Fruit fly (Drosophila melanogaster) whole organism, embryonic: Measurements from ENCODE around the gene wg.

ENCODE experiments used
- ATbp ChIP-seq: fragments of 200-800 bp; sonication (Bioruptor generic); optimal IDR thresholded peaks from 2 replicates; lab custom pipeline; 2017; ENCODE audit warnings: missing biosample characterization, mild to moderate bottlenecking, missing genetic modification characterization, missing genetic modification reagents
- Atf6 ChIP-seq: fragments of 200-800 bp; sonication (Bioruptor generic); IDR thresholded peaks from 2 replicates; pipeline ENCODE4 v1.3.6; 2022; ENCODE audit warnings: missing biosample characterization, missing genetic modification characterization
- BtbVII ChIP-seq: fragments of 200-800 bp; sonication (Bioruptor generic); optimal IDR thresholded peaks from 3 replicates; lab custom pipeline; 2017; ENCODE audit warnings: missing biosample characterization, mild to moderate bottlenecking, missing genetic modification characterization
- CG10321 ChIP-seq: fragments of 200-800 bp; sonication (Bioruptor generic); IDR thresholded peaks from 2 replicates; pipeline ENCODE4 v1.3.6; 2022; ENCODE audit warnings: missing biosample characterization, missing genetic modification characterization
- CG10979 ChIP-seq: fragments of 200-800 bp; sonication (Bioruptor generic); optimal IDR thresholded peaks from 2 replicates; lab custom pipeline; 2018; ENCODE audit warnings: missing biosample characterization, mild to moderate bottlenecking, missing genetic modification characterization, moderate library complexity
- CG11504 ChIP-seq: fragments of 200-800 bp; sonication (Bioruptor generic); optimal IDR thresholded peaks from 3 replicates; lab custom pipeline; 2019; ENCODE audit warnings: missing biosample characterization, mild to moderate bottlenecking, missing genetic modification characterization, moderate library complexity
- CG12744 ChIP-seq: fragments of 200-800 bp; sonication (Bioruptor generic); optimal IDR thresholded peaks from 2 replicates; lab custom pipeline; 2016; ENCODE audit warnings: missing biosample characterization, missing genetic modification characterization
- CG13123 ChIP-seq: fragments of 200-800 bp; sonication (Bioruptor generic); optimal IDR thresholded peaks from 2 replicates; lab custom pipeline; 2016; ENCODE audit warnings: missing biosample characterization, missing genetic modification characterization
- CG15479 ChIP-seq: fragments of 200-800 bp; sonication (Bioruptor generic); optimal IDR thresholded peaks from 3 replicates; lab custom pipeline; 2019; ENCODE audit warnings: missing biosample characterization, mild to moderate bottlenecking, missing genetic modification characterization, moderate library complexity
- CG1647 ChIP-seq: fragments of 200-800 bp; sonication (Bioruptor generic); optimal IDR thresholded peaks from 3 replicates; lab custom pipeline; 2016; ENCODE audit warnings: missing biosample characterization, missing genetic modification characterization
- CG2678 ChIP-seq: fragments of 200-800 bp; sonication (Bioruptor generic); optimal IDR thresholded peaks from 3 replicates; lab custom pipeline; 2019; ENCODE audit warnings: missing biosample characterization, mild to moderate bottlenecking, missing genetic modification characterization, moderate library complexity
- CG30403 ChIP-seq: fragments of 200-800 bp; sonication (Bioruptor generic); optimal IDR thresholded peaks from 3 replicates; lab custom pipeline; 2016; ENCODE audit warnings: missing biosample characterization, missing genetic modification characterization
- CG3726 ChIP-seq: fragments of 200-800 bp; sonication (Bioruptor generic); IDR thresholded peaks from 3 replicates; pipeline ENCODE4, ENCODE4 v1.3.6; 2022; ENCODE audit warnings: missing biosample characterization, missing genetic modification characterization
- CG4404 ChIP-seq: fragments of 200-800 bp; sonication (Bioruptor generic); IDR thresholded peaks from 2 replicates; pipeline ENCODE4 v1.3.6; 2022; ENCODE audit warnings: missing biosample characterization, missing genetic modification characterization
- CG4707 ChIP-seq: fragments of 200-800 bp; sonication (Bioruptor generic); optimal IDR thresholded peaks from 2 replicates; lab custom pipeline; 2018; ENCODE audit warnings: missing biosample characterization, mild to moderate bottlenecking, missing genetic modification characterization, moderate library complexity
- CG4854 ChIP-seq: fragments of 200-800 bp; sonication (Bioruptor generic); optimal IDR thresholded peaks from 2 replicates; lab custom pipeline; 2016; ENCODE audit warnings: missing biosample characterization, missing genetic modification characterization, inconsistent platforms
- CG5180 ChIP-seq: fragments of 200-800 bp; sonication (Bioruptor generic); optimal IDR thresholded peaks from 3 replicates; lab custom pipeline; 2017; ENCODE audit warnings: missing biosample characterization, missing genetic modification characterization, mild to moderate bottlenecking, moderate library complexity, missing genetic modification reagents
- CG6813 ChIP-seq: fragments of 200-800 bp; sonication (Bioruptor generic); optimal IDR thresholded peaks from 2 replicates; lab custom pipeline; 2017; ENCODE audit warnings: missing biosample characterization, missing genetic modification characterization, mild to moderate bottlenecking, moderate library complexity, missing genetic modification reagents
- CG8290 ChIP-seq, 3 experiments: fragments of 200-800 bp; sonication (Bioruptor generic); optimal IDR thresholded peaks; 2 replicates each; lab custom pipeline; 2016 to 2019; ENCODE audit warnings: missing biosample characterization in 3 of 3, missing genetic modification characterization in 3 of 3, mild to moderate bottlenecking in 2 of 3, moderate library complexity in 1 of 3
- CG8359 ChIP-seq: fragments of 200-800 bp; sonication (Bioruptor generic); optimal IDR thresholded peaks from 2 replicates; lab custom pipeline; 2017; ENCODE audit warnings: missing biosample characterization, mild to moderate bottlenecking, missing genetic modification characterization, borderline replicate concordance
- CG9609 ChIP-seq: fragments of 200-800 bp; sonication (Bioruptor generic); optimal IDR thresholded peaks from 3 replicates; lab custom pipeline; 2016; ENCODE audit warnings: missing biosample characterization, missing genetic modification characterization
- CG9817 ChIP-seq: fragments of 200-800 bp; sonication (Bioruptor generic); optimal IDR thresholded peaks from 2 replicates; lab custom pipeline; 2018; ENCODE audit warnings: missing biosample characterization, mild to moderate bottlenecking, missing genetic modification characterization, moderate library complexity
- Dfd ChIP-seq, 2 experiments: fragments of >200 bp; optimal IDR thresholded peaks; 2 replicates each; lab custom pipeline; 2017; ENCODE audit warnings: missing biosample characterization in 2 of 2, missing genetic modification characterization in 2 of 2
- Dip2 ChIP-seq: fragments of 200-800 bp; sonication (Bioruptor generic); IDR thresholded peaks from 2 replicates; pipeline ENCODE4 v1.3.6; 2022; ENCODE audit warnings: missing biosample characterization, missing genetic modification characterization
- Drgx ChIP-seq: fragments of 200-800 bp; sonication (Bioruptor generic); IDR thresholded peaks from 2 replicates; pipeline ENCODE4 v1.3.6; 2022; ENCODE audit warnings: missing biosample characterization, missing genetic modification characterization
- HLH4C ChIP-seq: fragments of 200-800 bp; sonication (Bioruptor generic); IDR thresholded peaks from 3 replicates; pipeline ENCODE4 v1.3.6; 2022; ENCODE audit warnings: missing biosample characterization, missing genetic modification characterization; ENCODE audit not compliant: partially characterized antibody
- Hand ChIP-seq: fragments of 200-800 bp; sonication (Bioruptor generic); optimal IDR thresholded peaks from 2 replicates; lab custom pipeline; 2017; ENCODE audit warnings: mild to moderate bottlenecking, missing biosample characterization, missing genetic modification reagents, missing genetic modification characterization
- HmgD ChIP-seq: fragments of 200-800 bp; sonication (Bioruptor generic); optimal IDR thresholded peaks from 3 replicates; lab custom pipeline; 2016; ENCODE audit warnings: missing biosample characterization, missing genetic modification characterization
- Meics ChIP-seq: fragments of 200-800 bp; sonication (Bioruptor generic); optimal IDR thresholded peaks from 2 replicates; lab custom pipeline; 2017; ENCODE audit warnings: missing biosample characterization, mild to moderate bottlenecking, missing genetic modification characterization
- Myb ChIP-seq: fragments of 200-800 bp; sonication (Bioruptor generic); optimal IDR thresholded peaks from 2 replicates; lab custom pipeline; 2016; ENCODE audit warnings: missing biosample characterization, missing genetic modification characterization
- Nf-YC ChIP-seq: fragments of 200-800 bp; optimal IDR thresholded peaks from 3 replicates; lab custom pipeline; 2019; ENCODE audit warnings: missing biosample characterization, mild to moderate bottlenecking, missing genetic modification characterization, moderate library complexity
- Oli ChIP-seq: fragments of 200-800 bp; sonication (Bioruptor generic); optimal IDR thresholded peaks from 2 replicates; lab custom pipeline; 2018; ENCODE audit warnings: missing biosample characterization, mild to moderate bottlenecking, missing genetic modification characterization, moderate library complexity
- Rx ChIP-seq: fragments of 200-800 bp; sonication (Bioruptor generic); IDR thresholded peaks from 2 replicates; pipeline ENCODE4 v1.3.6; 2022; ENCODE audit warnings: missing biosample characterization, missing genetic modification characterization
- Sry-β ChIP-seq: fragments of 200-800 bp; sonication (Bioruptor generic); optimal IDR thresholded peaks from 2 replicates; lab custom pipeline; 2018; ENCODE audit warnings: missing biosample characterization, mild to moderate bottlenecking, missing genetic modification characterization, moderate library complexity
- Sry-δ ChIP-seq: fragments of 200-800 bp; sonication (Bioruptor generic); optimal IDR thresholded peaks from 2 replicates; lab custom pipeline; 2016; ENCODE audit warnings: missing biosample characterization, missing genetic modification characterization
- TFAM ChIP-seq: fragments of 200-800 bp; sonication (Bioruptor generic); optimal IDR thresholded peaks from 2 replicates; lab custom pipeline; 2017; ENCODE audit warnings: missing biosample characterization, missing genetic modification characterization, inconsistent platforms
- Usf ChIP-seq: fragments of 200-800 bp; sonication (Bioruptor generic); optimal IDR thresholded peaks from 2 replicates; lab custom pipeline; 2017; ENCODE audit warnings: missing genotype, missing biosample characterization, missing genetic modification characterization
- ato ChIP-seq: fragments of 200-800 bp; sonication (Bioruptor generic); IDR thresholded peaks from 2 replicates; pipeline ENCODE4 v1.3.6; 2022; ENCODE audit warnings: missing biosample characterization, missing genetic modification characterization; ENCODE audit not compliant: partially characterized antibody
- danr ChIP-seq: fragments of 200-800 bp; sonication (Bioruptor generic); IDR thresholded peaks from 2 replicates; pipeline ENCODE4 v1.3.6; 2022; ENCODE audit warnings: missing biosample characterization, missing genetic modification characterization
- grau ChIP-seq: fragments of 200-800 bp; optimal IDR thresholded peaks from 3 replicates; lab custom pipeline; 2019; ENCODE audit warnings: missing biosample characterization, mild to moderate bottlenecking, missing genetic modification characterization, moderate library complexity
- gt ChIP-seq: fragments of 200-800 bp; sonication (Bioruptor generic); IDR thresholded peaks from 2 replicates; pipeline ENCODE4 v1.3.6; 2022; ENCODE audit warnings: missing biosample characterization, missing genetic modification characterization
- hbn ChIP-seq: fragments of 200-800 bp; sonication (Bioruptor generic); IDR thresholded peaks from 2 replicates; pipeline ENCODE4 v1.3.6; 2022; ENCODE audit warnings: missing biosample characterization, missing genetic modification characterization; ENCODE audit not compliant: partially characterized antibody
- mirr ChIP-seq: fragments of 200-800 bp; sonication (Bioruptor generic); optimal IDR thresholded peaks from 3 replicates; lab custom pipeline; 2018; ENCODE audit warnings: missing biosample characterization, mild to moderate bottlenecking, missing genetic modification characterization
- odd ChIP-seq: fragments of 200-800 bp; sonication (Bioruptor generic); optimal IDR thresholded peaks from 2 replicates; lab custom pipeline; 2017; ENCODE audit warnings: missing biosample characterization, mild to moderate bottlenecking, missing genetic modification characterization
- repo ChIP-seq: fragments of 200-800 bp; sonication (Bioruptor generic); optimal IDR thresholded peaks from 2 replicates; lab custom pipeline; 2016; ENCODE audit warnings: missing biosample characterization, missing genetic modification characterization
- salm ChIP-seq: fragments of 200-800 bp; sonication (Bioruptor generic); optimal IDR thresholded peaks from 2 replicates; lab custom pipeline; 2018; ENCODE audit warnings: missing biosample characterization, mild to moderate bottlenecking, missing genetic modification characterization
- sd ChIP-seq: fragments of 200-800 bp; sonication (Bioruptor generic); optimal IDR thresholded peaks from 3 replicates; lab custom pipeline; 2018; ENCODE audit warnings: missing biosample characterization, mild to moderate bottlenecking, missing genetic modification characterization, moderate library complexity
- sqz ChIP-seq: fragments of 200-800 bp; sonication (Bioruptor generic); optimal IDR thresholded peaks from 3 replicates; lab custom pipeline; 2018; ENCODE audit warnings: missing biosample characterization, mild to moderate bottlenecking, missing genetic modification characterization
- twi ChIP-seq: fragments of 200-800 bp; optimal IDR thresholded peaks from 2 replicates; lab custom pipeline; 2019; ENCODE audit warnings: missing biosample characterization, mild to moderate bottlenecking, missing genetic modification characterization, moderate library complexity
- unc-4 ChIP-seq: fragments of 200-800 bp; sonication (Bioruptor generic); IDR thresholded peaks from 2 replicates; pipeline ENCODE4 v1.3.6; 2022; ENCODE audit warnings: missing biosample characterization, missing genetic modification characterization; ENCODE audit not compliant: partially characterized antibody

wg gene

DNA sequence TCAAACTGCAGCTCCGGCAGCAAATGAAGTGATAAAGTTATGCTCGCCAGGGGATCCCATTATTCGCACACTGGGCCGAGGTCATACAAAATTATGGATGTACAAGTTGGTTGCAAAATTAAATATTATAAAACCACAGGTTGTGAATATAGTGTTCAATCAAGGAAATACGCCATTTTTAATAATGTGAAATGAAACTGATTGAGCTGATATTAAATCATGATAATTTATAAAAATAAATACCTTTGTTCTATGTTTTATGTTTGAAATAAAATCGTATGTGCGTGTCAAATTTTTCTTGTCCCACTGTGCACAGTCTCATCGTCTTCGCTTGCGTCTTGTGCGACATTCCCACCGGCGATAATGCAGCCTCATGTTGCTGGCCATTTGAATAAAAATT is 11.0 kb upstream of the wg start (continued):
- TF ChIP-seq salm (tag; lab: Kevin White, UChicago) (peak; percentile 74), CG4404 (peak; percentile 86), Oli (tag; lab: Kevin White, UChicago) (peak; percentile 83), BtbVII (GFP tag; lab: Kevin White, UChicago) (peak; percentile 33), TFAM (GFP tag; lab: Kevin White, UChicago) (no peak), CG11504 (tag; lab: Kevin White, UChicago) (peak; percentile 90), CG4707 (GFP tag; lab: Kevin White, UChicago) (peak; percentile 65), CG12744 (GFP tag; lab: Kevin White, UChicago) (no peak), CG4854 (peak; percentile 23), odd (GFP tag; lab: Kevin White, UChicago) (peak; percentile 64), ato (no peak), unc-4 (GFP tag; lab: Robert Waterston, UW) (no peak), grau (tag; lab: Kevin White, UChicago) (peak; percentile 79), Drgx (GFP tag; lab: Robert Waterston, UW) (peak; percentile 32; the same call in 1 of the 2 replicates), sqz (GFP tag; lab: Kevin White, UChicago) (peak; percentile 17), CG15479 (GFP tag; lab: Kevin White, UChicago) (peak; percentile 64), repo (no peak), sd (peak; percentile 20), CG9817 (tag; lab: Kevin White, UChicago) (peak; percentile 44), Myb (GFP tag; lab: Kevin White, UChicago) (no peak), mirr (no peak), twi (tag; lab: Kevin White, UChicago) (peak; percentile 23), Usf (GFP tag; lab: Kevin White, UChicago) (peak; percentile 53), Rx (peak; percentile 48; the same call in 1 of the 2 replicates), CG8359 (GFP tag; lab: Kevin White, UChicago) (peak; percentile 52), Sry-β (GFP tag; lab: Kevin White, UChicago) (peak; percentile 13), CG3726 (GFP tag; lab: Robert Waterston, UW) (peak; percentile 80; the same call in 2 of the 3 replicates), Dip2 (GFP tag; lab: Robert Waterston, UW) (no peak), CG30403 (GFP tag; lab: Kevin White, UChicago) (peak; percentile 79), Hand (no peak), CG5180 (GFP tag; lab: Kevin White, UChicago) (peak; percentile 66), ATbp (GFP tag; lab: Kevin White, UChicago) (peak; percentile 82), CG1647 (GFP tag; lab: Kevin White, UChicago) (no peak), CG10321 (GFP tag; lab: Robert Waterston, UW) (no peak), danr (GFP tag; lab: Robert Waterston, UW) (peak; percentile 41), CG8290 (GFP tag; optimal IDR thresholded peaks at IDR 0.05; lab: Kevin White, UChicago) (peak; percentile 70), CG8290 (tag; optimal IDR thresholded peaks at IDR 0.05; lab: Kevin White, UChicago) (peak in 1 of 2 experiments; percentile 61), Atf6 (GFP tag; lab: Robert Waterston, UW) (no peak), gt (peak; percentile 50), CG9609 (GFP tag; lab: Kevin White, UChicago) (no peak), Meics (peak; percentile 20), CG2678 (tag; lab: Kevin White, UChicago) (peak; percentile 79), Dfd (GFP tag; optimal IDR thresholded peaks at IDR 0.05; lab: Kevin White, UChicago) (no peak), HLH4C (GFP tag; lab: Robert Waterston, UW) (no peak), HmgD (no peak), CG10979 (tag; lab: Kevin White, UChicago) (peak; percentile 91), Nf-YC (tag; lab: Kevin White, UChicago) (peak; percentile 26), CG13123 (GFP tag; lab: Kevin White, UChicago) (no peak), hbn (no peak), Sry-δ (GFP tag; lab: Kevin White, UChicago) (no peak), CG6813 (peak; percentile 73)
